Fruit fly (Drosophila melanogaster): Measurements from ENCODE around the gene beta4GalT7.

dm6 chr3R:25050649-25051048 lies 27.6 kb downstream of the beta4GalT7 start:
- TF ChIP-seq D1 (tag; optimal IDR thresholded peaks at IDR 0.05), result no peak
- no peak for TF ChIP-seq CG12605 (GFP tag; IDR thresholded peaks at IDR 0.05)
- TF ChIP-seq Pif1A (GFP tag; optimal IDR thresholded peaks at IDR 0.05), result no peak
- TF ChIP-seq gl (tag; optimal IDR thresholded peaks at IDR 0.05), result no peak
- no peak for TF ChIP-seq rn (GFP tag; IDR thresholded peaks at IDR 0.05)
- no peak for TF ChIP-seq CG8301 (tag; optimal IDR thresholded peaks at IDR 0.05)
- TF ChIP-seq Pif1B (GFP tag; optimal IDR thresholded peaks at IDR 0.05), result no peak
- TF ChIP-seq CG17806 (tag; optimal IDR thresholded peaks at IDR 0.05), result no peak
- no peak for TF ChIP-seq CG14655 (GFP tag; optimal IDR thresholded peaks at IDR 0.05)
- no peak for TF ChIP-seq CG10348 (GFP tag; IDR thresholded peaks at IDR 0.05)
- TF ChIP-seq CG32121 (GFP tag; IDR thresholded peaks at IDR 0.05), result no peak
- TF ChIP-seq CG9948 (tag; optimal IDR thresholded peaks at IDR 0.05), result no peak
